Worm (Caenorhabditis elegans) whole organism, young adult: Measurements from ENCODE around the gene Y43F8C.5.
A peak's percentile ranks its signal among the peaks of the same experiment; 100 is the strongest.

Source experiments
- B0035.1 ChIP-seq: sonication (generic microtip); optimal IDR thresholded peaks from 2 replicates; lab custom pipeline; 2016; ENCODE audit warnings: missing genetic modification characterization, mild to moderate bottlenecking, missing compliant biosample characterization, missing genotype, missing genetic modification reagents
- C17E4.6 ChIP-seq: fragments of 200-800 bp; sonication (Bioruptor generic); IDR thresholded peaks from 2 replicates; pipeline ENCODE4 v1.3.6; 2022; ENCODE audit warnings: missing genetic modification reagents, missing genetic modification characterization, missing compliant biosample characterization
- D2030.7 ChIP-seq: fragments of 200-800 bp; sonication (Bioruptor generic); IDR thresholded peaks from 2 replicates; pipeline ENCODE4 v1.3.6; 2022; ENCODE audit warnings: missing genetic modification reagents, missing genetic modification characterization, missing compliant biosample characterization
- F39B2.1 ChIP-seq: fragments of 200-800 bp; sonication (Bioruptor generic); IDR thresholded peaks from 2 replicates; pipeline ENCODE4 v1.3.6; 2022; ENCODE audit warnings: missing genetic modification reagents, missing genetic modification characterization, missing compliant biosample characterization
- K11D2.4 ChIP-seq: fragments of 200-800 bp; sonication (Bioruptor generic); IDR thresholded peaks from 2 replicates; pipeline ENCODE4 v1.3.6; 2022; ENCODE audit warnings: missing genetic modification reagents, missing genetic modification characterization, missing compliant biosample characterization
- K12H6.12 ChIP-seq: fragments of 200-800 bp; sonication (Bioruptor generic); optimal IDR thresholded peaks from 2 replicates; lab custom pipeline; 2018; ENCODE audit warnings: mild to moderate bottlenecking, missing genetic modification characterization, missing compliant biosample characterization
- T26A5.8 ChIP-seq: sonication (generic microtip); optimal IDR thresholded peaks from 2 replicates; lab custom pipeline; 2016; ENCODE audit warnings: missing genetic modification characterization, missing compliant biosample characterization
- Y67H2A.10 ChIP-seq: fragments of 200-800 bp; sonication (Bioruptor generic); conservative IDR thresholded peaks from 2 replicates; pipeline ENCODE4 v1.3.6; 2022; ENCODE audit warnings: missing genetic modification reagents, missing genetic modification characterization, missing compliant biosample characterization
- ama-1 ChIP-seq, 3 experiments: fragments of 150-350 bp in 1 of 3; sonication (generic microtip) in 2 of 3; optimal IDR thresholded peaks; 2 replicates each; lab custom pipeline; 2014 to 2018; ENCODE audit warnings: missing biosample characterization in 2 of 3, missing genetic modification characterization in 2 of 3, missing genetic modification reagents in 2 of 3
- aptf-3 ChIP-seq: fragments of 200-800 bp; sonication (Bioruptor generic); IDR thresholded peaks from 2 replicates; pipeline ENCODE4 v1.3.6; 2022; ENCODE audit warnings: missing genetic modification characterization, missing compliant biosample characterization
- atf-7 ChIP-seq: sonication (generic microtip); optimal IDR thresholded peaks from 2 replicates; lab custom pipeline; 2017; ENCODE audit warnings: mild to moderate bottlenecking, missing genetic modification characterization, missing compliant biosample characterization
- ceh-100 ChIP-seq: fragments of 200-800 bp; sonication (Bioruptor generic); IDR thresholded peaks from 2 replicates; pipeline ENCODE4 v1.3.6; 2022; ENCODE audit warnings: missing genetic modification reagents, missing genetic modification characterization, missing compliant biosample characterization
- dpl-1 ChIP-seq: fragments of 150-350 bp; optimal IDR thresholded peaks from 2 replicates; lab custom pipeline; 2014; ENCODE audit warnings: missing biosample characterization, missing genetic modification reagents, missing genetic modification characterization
- egl-44 ChIP-seq: fragments of 200-800 bp; sonication (Bioruptor generic); IDR thresholded peaks from 2 replicates; pipeline ENCODE4 v1.3.6; 2022; ENCODE audit warnings: missing genetic modification reagents, missing genetic modification characterization, missing compliant biosample characterization
- egrh-3 ChIP-seq: fragments of 200-800 bp; sonication (Bioruptor generic); IDR thresholded peaks from 2 replicates; pipeline ENCODE4 v1.3.6; 2022; ENCODE audit warnings: missing genetic modification reagents, missing genetic modification characterization, missing compliant biosample characterization
- ekl-4 ChIP-seq: fragments of 200-800 bp; sonication (Bioruptor generic); IDR thresholded peaks from 2 replicates; pipeline ENCODE4 v1.3.6; 2022; ENCODE audit warnings: missing genetic modification reagents, missing genetic modification characterization, missing compliant biosample characterization
- him-1 ChIP-seq: sonication (generic microtip); optimal IDR thresholded peaks from 2 replicates; lab custom pipeline; 2016; ENCODE audit warnings: missing genotype, missing genetic modification reagents, missing genetic modification characterization, missing compliant biosample characterization
- hmg-1.2 ChIP-seq: fragments of 200-800 bp; sonication (Bioruptor generic); IDR thresholded peaks from 2 replicates; pipeline ENCODE4 v1.3.6; 2022; ENCODE audit warnings: missing genetic modification reagents, missing genetic modification characterization, missing compliant biosample characterization
- let-526 ChIP-seq: fragments of 200-800 bp; sonication (Bioruptor generic); IDR thresholded peaks from 2 replicates; pipeline ENCODE4 v1.3.6; 2022; ENCODE audit warnings: missing genetic modification reagents, missing genetic modification characterization, missing compliant biosample characterization
- madf-8 ChIP-seq: fragments of 200-800 bp; sonication (Bioruptor generic); conservative IDR thresholded peaks from 2 replicates; pipeline ENCODE4 v1.3.6; 2022; ENCODE audit warnings: missing genetic modification reagents, missing genetic modification characterization, missing compliant biosample characterization
- nfya-2 ChIP-seq: fragments of 200-800 bp; sonication (Bioruptor generic); IDR thresholded peaks from 2 replicates; pipeline ENCODE4 v1.3.6; 2022; ENCODE audit warnings: missing genetic modification reagents, missing genetic modification characterization, missing compliant biosample characterization
- nhr-120 ChIP-seq: fragments of 200-800 bp; sonication (Bioruptor generic); IDR thresholded peaks from 2 replicates; pipeline ENCODE4 v1.3.6; 2022; ENCODE audit warnings: missing genetic modification characterization, missing compliant biosample characterization
- pbrm-1 ChIP-seq: fragments of 200-800 bp; sonication (Bioruptor generic); IDR thresholded peaks from 2 replicates; pipeline ENCODE4 v1.3.6; 2022; ENCODE audit warnings: missing genetic modification reagents, missing genetic modification characterization, missing compliant biosample characterization
- repo-1 ChIP-seq: sonication (generic microtip); optimal IDR thresholded peaks from 2 replicates; lab custom pipeline; 2017; ENCODE audit warnings: mild to moderate bottlenecking, missing genetic modification characterization, missing compliant biosample characterization
- rpc-1 ChIP-seq, 2 experiments: fragments of 150-350 bp in 1 of 2; sonication (generic microtip) in 1 of 2; optimal IDR thresholded peaks; 2 replicates each; lab custom pipeline; 2014 to 2018; ENCODE audit warnings: missing biosample characterization in 1 of 2, missing genetic modification characterization in 1 of 2, missing genetic modification reagents in 1 of 2, missing genotype in 1 of 2
- tbx-9 ChIP-seq: sonication (generic microtip); optimal IDR thresholded peaks from 2 replicates; lab custom pipeline; 2016; ENCODE audit warnings: borderline replicate concordance, missing genetic modification characterization, inconsistent platforms, missing compliant biosample characterization
- zfh-2 ChIP-seq: fragments of 200-800 bp; sonication (Bioruptor generic); conservative IDR thresholded peaks from 2 replicates; pipeline ENCODE4 v1.3.6; 2022; ENCODE audit warnings: missing genetic modification reagents, missing genetic modification characterization, missing compliant biosample characterization
- zim-3 ChIP-seq: sonication (generic microtip); optimal IDR thresholded peaks from 2 replicates; lab custom pipeline; 2017; ENCODE audit warnings: mild to moderate bottlenecking, missing genetic modification characterization, moderate library complexity, missing compliant biosample characterization
- ztf-22 ChIP-seq: fragments of 200-800 bp; sonication (Bioruptor generic); optimal IDR thresholded peaks from 2 replicates; lab custom pipeline; 2018; ENCODE audit warnings: mild to moderate bottlenecking, missing genetic modification characterization, moderate library complexity, missing compliant biosample characterization
- ztf-26 ChIP-seq: sonication (generic microtip); optimal IDR thresholded peaks from 2 replicates; lab custom pipeline; 2017; ENCODE audit warnings: missing genetic modification characterization, missing compliant biosample characterization
- ztf-28 ChIP-seq: fragments of 200-800 bp; sonication (Bioruptor generic); IDR thresholded peaks from 2 replicates; pipeline ENCODE4 v1.3.6; 2022; ENCODE audit warnings: missing genetic modification reagents, missing genetic modification characterization, missing compliant biosample characterization

The Y43F8C.5 gene

DNA sequence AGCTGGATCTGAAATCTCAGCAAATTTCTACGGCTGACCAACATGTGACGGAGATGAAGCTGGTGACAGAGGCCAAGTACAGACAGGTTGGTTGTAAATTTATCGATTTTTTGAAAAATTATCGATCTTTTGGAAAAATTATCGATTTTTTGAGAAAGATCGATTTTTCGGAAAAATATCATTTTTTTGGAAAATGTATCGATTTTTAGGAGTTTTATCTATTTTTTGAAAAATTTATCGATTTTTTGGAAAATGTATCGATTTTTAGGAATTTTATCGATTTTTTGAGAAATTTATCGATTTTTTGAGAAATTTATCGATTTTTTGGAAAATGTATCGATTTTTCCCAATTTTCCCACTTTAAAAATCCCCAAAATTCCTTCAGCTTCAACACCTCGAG lies 2.5 kb downstream of the Y43F8C.5 start:
- TF ChIP-seq atf-7 (no peak), egl-44 (GFP tag; lab: Robert Waterston, UW) (no peak), ceh-100 (GFP tag; lab: Robert Waterston, UW) (no peak), repo-1 (no peak), T26A5.8 (tag; lab: Kevin White, UChicago) (no peak), dpl-1 (GFP tag; lab: Kevin White, UChicago) (no peak), tbx-9 (no peak), ama-1 (optimal IDR thresholded peaks at IDR 0.05; lab: Kevin White, UChicago) (no peak), ama-1 (GFP tag; optimal IDR thresholded peaks at IDR 0.05; lab: Kevin White, UChicago) (no peak), B0035.1 (tag; lab: Kevin White, UChicago) (no peak), Y67H2A.10 (no peak), him-1 (tag; lab: Kevin White, UChicago) (no peak), ztf-22 (GFP tag; lab: Kevin White, UChicago) (no peak), hmg-1.2 (GFP tag; lab: Robert Waterston, UW) (no peak), pbrm-1 (GFP tag; lab: Robert Waterston, UW) (no peak)
- TF ChIP-seq, all 124 proteins: peak for 0

DNA sequence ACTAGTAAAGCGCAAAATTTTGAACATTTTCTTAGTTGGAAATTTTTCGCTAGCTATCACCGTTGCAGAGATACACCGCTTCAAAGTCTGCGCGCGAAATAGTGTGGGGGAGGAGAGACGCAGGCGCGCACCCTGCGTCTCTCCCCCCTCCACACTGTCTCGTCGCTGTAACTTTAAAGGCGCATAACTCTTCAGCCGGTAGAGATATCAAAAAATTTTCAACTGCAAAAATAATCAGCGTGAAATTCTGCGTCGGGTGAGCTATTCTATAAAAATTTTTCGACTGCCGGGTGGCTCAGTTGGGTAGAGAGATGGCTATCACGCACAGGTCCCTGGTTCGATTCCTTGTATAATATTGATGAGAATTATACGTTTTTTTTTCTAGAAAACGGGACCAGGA lies 2.9 kb downstream of the Y43F8C.5 start:
- TF ChIP-seq nhr-120 (no peak), F39B2.1 (GFP tag; lab: Robert Waterston, UW) (0 out of 2 replicates have a peak, but pooled peaks have one; percentile 3), hmg-1.2 (GFP tag; lab: Robert Waterston, UW) (peak; percentile 96), zfh-2 (GFP tag; lab: Robert Waterston, UW) (peak; percentile 75), K12H6.12 (tag; lab: Kevin White, UChicago) (no peak), aptf-3 (GFP tag; lab: Robert Waterston, UW) (0 out of 2 replicates have a peak, but pooled peaks have one; percentile 72), nfya-2 (GFP tag; lab: Robert Waterston, UW) (0 out of 2 replicates have a peak, but pooled peaks have one; percentile 58), him-1 (tag; lab: Kevin White, UChicago) (no peak), D2030.7 (GFP tag; lab: Robert Waterston, UW) (0 out of 2 replicates have a peak, but pooled peaks have one; percentile 24), let-526 (GFP tag; lab: Robert Waterston, UW) (0 out of 2 replicates have a peak, but pooled peaks have one; percentile 50), ztf-28 (GFP tag; lab: Robert Waterston, UW) (0 out of 2 replicates have a peak, but pooled peaks have one; percentile 44), C17E4.6 (GFP tag; lab: Robert Waterston, UW) (0 out of 2 replicates have a peak, but pooled peaks have one; percentile 23)

DNA sequence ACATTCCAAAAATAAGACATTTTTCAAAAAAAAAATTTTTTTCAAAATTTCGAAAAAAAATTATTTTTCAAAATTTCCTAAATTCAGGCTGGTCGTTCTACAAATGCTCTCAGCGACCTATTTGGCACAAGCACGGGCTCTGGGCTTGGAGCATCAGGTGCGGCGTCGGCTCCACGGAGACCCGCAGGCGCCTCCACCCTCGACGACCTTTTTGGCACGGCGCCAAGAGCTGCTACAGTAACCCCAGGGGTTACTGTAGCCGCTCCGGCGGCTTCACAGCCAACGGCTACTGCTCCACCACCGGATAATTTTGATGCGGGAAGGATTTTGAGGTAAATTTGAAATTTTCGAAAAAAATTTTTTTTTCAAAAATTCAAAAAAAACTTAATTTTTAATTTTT lies 6.7 kb downstream of the Y43F8C.5 start:
- TF ChIP-seq egrh-3 (GFP tag; lab: Robert Waterston, UW) (peak; percentile 77; the same call in 1 of the 2 replicates), K11D2.4 (GFP tag; lab: Robert Waterston, UW) (no peak), zfh-2 (GFP tag; lab: Robert Waterston, UW) (peak; percentile 82)

DNA sequence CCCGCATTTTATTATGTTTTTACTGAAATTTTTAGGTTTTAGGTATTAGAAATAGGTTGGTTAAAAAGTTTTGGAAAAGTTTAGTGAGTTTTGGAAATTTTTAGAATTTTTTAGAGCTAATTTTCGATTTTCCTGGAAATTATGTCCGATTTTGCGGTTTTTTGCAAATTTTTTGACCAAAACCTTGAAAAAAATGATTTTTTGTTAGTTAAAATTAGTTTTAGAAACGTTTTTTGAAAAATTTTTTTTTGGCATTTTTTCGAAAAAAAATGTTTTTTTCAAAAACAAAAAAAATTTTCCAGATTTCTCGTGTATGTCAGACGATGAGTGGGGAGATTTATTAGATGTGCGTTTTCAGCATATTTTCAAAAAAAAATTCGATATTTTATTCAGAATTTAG lies 7.7 kb downstream of the Y43F8C.5 start, which contains the start of gene dyf-19:
Gene dyf-19, plus strand, starts transcription at position 301 of the 400 bp plus-strand sequence.
- TF ChIP-seq F39B2.1 (GFP tag; lab: Robert Waterston, UW) (no peak), zfh-2 (GFP tag; lab: Robert Waterston, UW) (no peak), ekl-4 (GFP tag; lab: Robert Waterston, UW) (no peak), zim-3 (tag; lab: Kevin White, UChicago) (no peak), madf-8 (no peak)

DNA sequence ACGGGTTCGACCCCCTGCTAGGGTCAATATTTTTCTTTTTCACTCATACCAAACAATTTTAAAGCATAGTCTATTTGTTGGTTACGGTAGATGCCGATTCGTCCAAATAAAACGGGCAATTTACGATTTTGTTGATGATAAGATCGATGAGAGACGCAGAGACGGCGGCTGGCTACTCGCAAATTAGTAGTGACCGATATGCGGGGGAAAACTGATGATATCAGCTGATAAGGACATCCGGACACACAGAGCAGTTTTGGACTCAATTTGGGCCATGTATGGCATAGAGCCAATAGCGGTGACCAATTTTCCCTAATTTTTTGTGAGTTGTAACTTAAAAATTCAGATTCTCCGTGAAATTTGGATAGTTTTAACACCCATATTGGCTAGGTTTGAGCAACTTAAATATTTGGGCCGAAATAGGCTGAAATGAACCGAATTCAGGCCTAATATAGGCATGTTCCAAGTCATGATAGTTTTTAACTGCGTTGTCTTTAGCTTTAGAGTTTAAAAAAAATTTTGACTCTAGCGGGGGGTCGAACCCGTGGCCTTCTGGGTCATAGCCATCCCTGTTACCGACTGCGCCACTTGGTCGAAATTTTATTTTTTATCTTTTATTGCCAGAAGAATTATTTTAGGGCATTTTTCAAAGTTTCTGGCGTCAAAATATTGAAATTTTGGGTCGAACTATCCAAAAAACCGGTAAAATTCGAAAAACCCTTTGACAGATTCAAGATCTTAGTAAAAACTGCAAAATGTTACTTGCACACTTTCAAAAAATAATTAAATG lies 8.7 kb downstream of the Y43F8C.5 start:
- no peak for TF ChIP-seq ztf-26
- TF ChIP-seq rpc-1 (optimal IDR thresholded peaks at IDR 0.05; lab: Kevin White, UChicago): peak; percentile 24
- peak; percentile 58 for TF ChIP-seq rpc-1 (tag; optimal IDR thresholded peaks at IDR 0.05; lab: Kevin White, UChicago)
